Worm (Caenorhabditis elegans) whole organism, L3 larva: ENCODE data around the gene B0334.5.

Source experiments
- elt-2 ChIP-seq: sonication (generic microtip); optimal IDR thresholded peaks from 2 replicates; lab custom pipeline; 2016; ENCODE audit warnings: missing genetic modification reagents, mild to moderate bottlenecking, missing genetic modification characterization, missing compliant biosample characterization
- fkh-2 ChIP-seq: fragments of 150-350 bp; optimal IDR thresholded peaks from 2 replicates; lab custom pipeline; 2014; ENCODE audit warnings: missing biosample characterization, missing genetic modification reagents, missing genetic modification characterization
- mml-1 ChIP-seq: fragments of 150-350 bp; sonication (generic microtip); optimal IDR thresholded peaks from 3 replicates; lab custom pipeline; 2014; ENCODE audit warnings: missing biosample characterization, missing genetic modification characterization
- nhr-237 ChIP-seq: fragments of 150-350 bp; optimal IDR thresholded peaks from 2 replicates; lab custom pipeline; 2014; ENCODE audit warnings: missing biosample characterization, missing genetic modification characterization
- nhr-25 ChIP-seq: sonication (generic microtip); optimal IDR thresholded peaks from 2 replicates; lab custom pipeline; 2017; ENCODE audit warnings: missing biosample characterization, missing genetic modification characterization
- zag-1 ChIP-seq: fragments of 150-350 bp; optimal IDR thresholded peaks from 2 replicates; lab custom pipeline; 2014; ENCODE audit warnings: missing biosample characterization, missing genetic modification characterization
- ztf-4 ChIP-seq: fragments of 150-350 bp; optimal IDR thresholded peaks from 2 replicates; lab custom pipeline; 2014; ENCODE audit warnings: missing biosample characterization, missing genetic modification characterization

DNA sequence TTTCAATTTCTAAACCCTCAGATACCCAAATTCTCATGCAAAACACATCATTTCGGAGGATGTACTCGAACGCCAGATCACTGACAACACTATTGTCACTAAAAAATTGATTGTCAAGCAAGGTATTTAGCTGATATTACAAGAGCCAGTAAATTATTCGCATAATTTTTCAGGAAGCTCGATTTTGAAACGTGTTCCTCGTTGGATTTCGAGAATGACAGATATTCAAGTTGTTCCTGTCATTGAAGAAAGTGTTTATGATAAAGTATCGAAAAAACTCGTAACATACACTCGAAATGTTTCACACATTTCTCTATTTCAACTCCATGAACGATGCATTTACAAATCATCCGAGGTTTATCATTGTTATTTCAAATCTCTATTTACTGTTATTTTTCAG is 1.7 kb upstream of the B0334.5 start:
- TF ChIP-seq ztf-4 (tag; lab: Kevin White, UChicago): no peak
- TF ChIP-seq nhr-237: no peak
- TF ChIP-seq zag-1 (tag; lab: Kevin White, UChicago): no peak
- TF ChIP-seq nhr-25 (tag; lab: Kevin White, UChicago): no peak
- no peak for TF ChIP-seq elt-2 (tag; lab: Kevin White, UChicago)
- no peak for TF ChIP-seq fkh-2 (tag; lab: Kevin White, UChicago)
- no peak for TF ChIP-seq mml-1
